Worm (Caenorhabditis elegans) whole organism, young adult: ENCODE data around the gene frpr-2.
A peak's percentile ranks its signal among the peaks of the same experiment; 100 is the strongest.

ENCODE experiments used
- B0019.2 ChIP-seq: fragments of 200-800 bp; sonication (Bioruptor generic); conservative IDR thresholded peaks from 2 replicates; pipeline ENCODE4 v1.3.6; 2022; ENCODE audit warnings: missing genetic modification reagents, missing genetic modification characterization, missing compliant biosample characterization
- B0035.1 ChIP-seq: sonication (generic microtip); optimal IDR thresholded peaks from 2 replicates; lab custom pipeline; 2016; ENCODE audit warnings: missing genetic modification characterization, mild to moderate bottlenecking, missing compliant biosample characterization, missing genotype, missing genetic modification reagents
- B0336.3 ChIP-seq: fragments of 200-800 bp; sonication (Bioruptor generic); IDR thresholded peaks from 2 replicates; pipeline ENCODE4 v1.3.6; 2022; ENCODE audit warnings: missing genetic modification characterization, missing compliant biosample characterization
- C06A6.2 ChIP-seq: fragments of 200-800 bp; sonication (Bioruptor generic); conservative IDR thresholded peaks from 2 replicates; pipeline ENCODE4 v1.3.6; 2022; ENCODE audit warnings: missing genetic modification characterization, missing compliant biosample characterization
- C17E4.6 ChIP-seq: fragments of 200-800 bp; sonication (Bioruptor generic); IDR thresholded peaks from 2 replicates; pipeline ENCODE4 v1.3.6; 2022; ENCODE audit warnings: missing genetic modification reagents, missing genetic modification characterization, missing compliant biosample characterization
- F10E7.11 ChIP-seq: sonication (generic microtip); optimal IDR thresholded peaks from 2 replicates; lab custom pipeline; 2017; ENCODE audit warnings: mild to moderate bottlenecking, missing genetic modification characterization, moderate library complexity, missing compliant biosample characterization
- F49E8.2 ChIP-seq: sonication (generic microtip); optimal IDR thresholded peaks from 3 replicates; lab custom pipeline; 2017; ENCODE audit warnings: missing genetic modification characterization, mild to moderate bottlenecking, missing compliant biosample characterization, antibody characterized with exemption, moderate library complexity; ENCODE audit not compliant: insufficient read depth
- F55B11.4 ChIP-seq: sonication (generic microtip); optimal IDR thresholded peaks from 2 replicates; lab custom pipeline; 2016; ENCODE audit warnings: missing compliant biosample characterization, missing genetic modification characterization, borderline replicate concordance; ENCODE audit not compliant: insufficient read depth
- F57A8.1 ChIP-seq: fragments of 200-800 bp; sonication (Bioruptor generic); optimal IDR thresholded peaks from 2 replicates; lab custom pipeline; 2018; ENCODE audit warnings: mild to moderate bottlenecking, missing genetic modification characterization, moderate library complexity, missing compliant biosample characterization
- K11D2.4 ChIP-seq: fragments of 200-800 bp; sonication (Bioruptor generic); IDR thresholded peaks from 2 replicates; pipeline ENCODE4 v1.3.6; 2022; ENCODE audit warnings: missing genetic modification reagents, missing genetic modification characterization, missing compliant biosample characterization
- K12H6.12 ChIP-seq: fragments of 200-800 bp; sonication (Bioruptor generic); optimal IDR thresholded peaks from 2 replicates; lab custom pipeline; 2018; ENCODE audit warnings: mild to moderate bottlenecking, missing genetic modification characterization, missing compliant biosample characterization
- Y53F4B.3 ChIP-seq: fragments of 200-800 bp; sonication (Bioruptor generic); IDR thresholded peaks from 2 replicates; pipeline ENCODE4 v1.3.6; 2022; ENCODE audit warnings: missing genetic modification reagents, missing genetic modification characterization, missing compliant biosample characterization
- Y56A3A.18 ChIP-seq: fragments of 200-800 bp; sonication (Bioruptor generic); IDR thresholded peaks from 2 replicates; pipeline ENCODE4 v1.3.6; 2022; ENCODE audit warnings: missing genetic modification reagents, missing genetic modification characterization, missing compliant biosample characterization
- aptf-3 ChIP-seq: fragments of 200-800 bp; sonication (Bioruptor generic); IDR thresholded peaks from 2 replicates; pipeline ENCODE4 v1.3.6; 2022; ENCODE audit warnings: missing genetic modification characterization, missing compliant biosample characterization
- attf-5 ChIP-seq: fragments of 200-800 bp; sonication (Bioruptor generic); optimal IDR thresholded peaks from 2 replicates; lab custom pipeline; 2018; ENCODE audit warnings: mild to moderate bottlenecking, missing genetic modification characterization, missing compliant biosample characterization
- attf-6 ChIP-seq: fragments of 200-800 bp; sonication (Bioruptor generic); IDR thresholded peaks from 2 replicates; pipeline ENCODE4 v1.3.6; 2022; ENCODE audit warnings: missing genetic modification reagents, missing genetic modification characterization, missing compliant biosample characterization
- ccch-3 ChIP-seq: fragments of 200-800 bp; sonication (Bioruptor generic); optimal IDR thresholded peaks from 2 replicates; lab custom pipeline; 2018; ENCODE audit warnings: mild to moderate bottlenecking, missing genetic modification characterization, missing compliant biosample characterization
- ceh-100 ChIP-seq: fragments of 200-800 bp; sonication (Bioruptor generic); IDR thresholded peaks from 2 replicates; pipeline ENCODE4 v1.3.6; 2022; ENCODE audit warnings: missing genetic modification reagents, missing genetic modification characterization, missing compliant biosample characterization
- ceh-58 ChIP-seq: fragments of 200-800 bp; sonication (Bioruptor generic); IDR thresholded peaks from 2 replicates; pipeline ENCODE4 v1.3.6; 2022; ENCODE audit warnings: missing genetic modification characterization, missing compliant biosample characterization
- chd-7 ChIP-seq: sonication (generic microtip); optimal IDR thresholded peaks from 2 replicates; lab custom pipeline; 2016; ENCODE audit warnings: mild to moderate bottlenecking, missing genetic modification characterization, moderate library complexity, missing compliant biosample characterization
- dox-1 ChIP-seq: fragments of 200-800 bp; sonication (Bioruptor generic); IDR thresholded peaks from 2 replicates; pipeline ENCODE4 v1.3.6; 2022; ENCODE audit warnings: missing genetic modification reagents, missing genetic modification characterization, missing compliant biosample characterization
- dpff-1 ChIP-seq: sonication (generic microtip); optimal IDR thresholded peaks from 2 replicates; lab custom pipeline; 2017; ENCODE audit warnings: mild to moderate bottlenecking, missing genetic modification characterization, missing compliant biosample characterization
- egl-18 ChIP-seq: fragments of 200-800 bp; sonication (Bioruptor generic); IDR thresholded peaks from 2 replicates; pipeline ENCODE4 v1.3.6; 2022; ENCODE audit warnings: missing genetic modification reagents, missing genetic modification characterization, missing compliant biosample characterization
- egl-44 ChIP-seq: fragments of 200-800 bp; sonication (Bioruptor generic); IDR thresholded peaks from 2 replicates; pipeline ENCODE4 v1.3.6; 2022; ENCODE audit warnings: missing genetic modification reagents, missing genetic modification characterization, missing compliant biosample characterization
- egrh-3 ChIP-seq: fragments of 200-800 bp; sonication (Bioruptor generic); IDR thresholded peaks from 2 replicates; pipeline ENCODE4 v1.3.6; 2022; ENCODE audit warnings: missing genetic modification reagents, missing genetic modification characterization, missing compliant biosample characterization
- ekl-4 ChIP-seq: fragments of 200-800 bp; sonication (Bioruptor generic); IDR thresholded peaks from 2 replicates; pipeline ENCODE4 v1.3.6; 2022; ENCODE audit warnings: missing genetic modification reagents, missing genetic modification characterization, missing compliant biosample characterization
- hrde-1 ChIP-seq: sonication (generic microtip); optimal IDR thresholded peaks from 2 replicates; lab custom pipeline; 2016; ENCODE audit warnings: missing genetic modification characterization, mild to moderate bottlenecking, missing compliant biosample characterization, moderate library complexity, missing genotype, missing genetic modification reagents, borderline replicate concordance
- let-526 ChIP-seq: fragments of 200-800 bp; sonication (Bioruptor generic); IDR thresholded peaks from 2 replicates; pipeline ENCODE4 v1.3.6; 2022; ENCODE audit warnings: missing genetic modification reagents, missing genetic modification characterization, missing compliant biosample characterization
- lin-40 ChIP-seq: sonication (generic microtip); optimal IDR thresholded peaks from 2 replicates; lab custom pipeline; 2016; ENCODE audit warnings: missing genetic modification characterization, mild to moderate bottlenecking, missing compliant biosample characterization, missing genotype, missing genetic modification reagents
- lin-54 ChIP-seq: fragments of 200-800 bp; sonication (Bioruptor generic); optimal IDR thresholded peaks from 2 replicates; lab custom pipeline; 2018; ENCODE audit warnings: mild to moderate bottlenecking, missing genetic modification characterization, missing compliant biosample characterization
- madf-3 ChIP-seq: fragments of 200-800 bp; sonication (Bioruptor generic); IDR thresholded peaks from 2 replicates; pipeline ENCODE4 v1.3.6; 2022; ENCODE audit warnings: missing genetic modification reagents, missing genetic modification characterization, missing compliant biosample characterization
- mel-28 ChIP-seq: sonication (generic microtip); optimal IDR thresholded peaks from 2 replicates; lab custom pipeline; 2016; ENCODE audit warnings: borderline replicate concordance, mild to moderate bottlenecking, missing genetic modification characterization, missing compliant biosample characterization
- mes-4 ChIP-seq: sonication (generic microtip); optimal IDR thresholded peaks from 2 replicates; lab custom pipeline; 2016; ENCODE audit warnings: missing genotype, missing genetic modification characterization, missing compliant biosample characterization
- mxl-1 ChIP-seq: sonication (generic microtip); optimal IDR thresholded peaks from 2 replicates; lab custom pipeline; 2016; ENCODE audit warnings: missing genetic modification characterization, missing compliant biosample characterization
- nfya-1 ChIP-seq: sonication (generic microtip); optimal IDR thresholded peaks from 2 replicates; lab custom pipeline; 2017; ENCODE audit warnings: antibody characterized with exemption, missing compliant biosample characterization, missing genetic modification characterization, borderline replicate concordance; ENCODE audit not compliant: insufficient read depth
- nfyb-1 ChIP-seq: fragments of 200-800 bp; sonication (Bioruptor generic); IDR thresholded peaks from 2 replicates; pipeline ENCODE4 v1.3.6; 2022; ENCODE audit warnings: missing genetic modification reagents, missing genetic modification characterization, missing compliant biosample characterization
- nhr-27 ChIP-seq: fragments of 200-800 bp; sonication (Bioruptor generic); optimal IDR thresholded peaks from 2 replicates; lab custom pipeline; 2018; ENCODE audit warnings: mild to moderate bottlenecking, missing genetic modification characterization, moderate library complexity, missing compliant biosample characterization
- rcor-1 ChIP-seq: fragments of 200-800 bp; sonication (Bioruptor generic); IDR thresholded peaks from 2 replicates; pipeline ENCODE4 v1.3.6; 2022; ENCODE audit warnings: missing genetic modification reagents, missing genetic modification characterization, missing compliant biosample characterization
- rec-8 ChIP-seq, 2 experiments: sonication (generic microtip); optimal IDR thresholded peaks; 2 replicates each; lab custom pipeline; 2016; ENCODE audit warnings: mild to moderate bottlenecking in 2 of 2, missing genetic modification characterization in 2 of 2, missing genetic modification reagents in 2 of 2, missing genotype in 2 of 2, missing biosample characterization in 1 of 2, missing compliant biosample characterization in 1 of 2, moderate library complexity in 1 of 2
- rpc-1 ChIP-seq, 2 experiments: fragments of 150-350 bp in 1 of 2; sonication (generic microtip) in 1 of 2; optimal IDR thresholded peaks; 2 replicates each; lab custom pipeline; 2014 to 2018; ENCODE audit warnings: missing biosample characterization in 1 of 2, missing genetic modification characterization in 1 of 2, missing genetic modification reagents in 1 of 2, missing genotype in 1 of 2
- snpc-3.4 ChIP-seq: sonication (generic microtip); optimal IDR thresholded peaks from 2 replicates; lab custom pipeline; 2017; ENCODE audit warnings: missing genetic modification characterization, mild to moderate bottlenecking, missing compliant biosample characterization, antibody characterized with exemption, moderate library complexity, missing genotype, missing genetic modification reagents
- tbx-9 ChIP-seq: sonication (generic microtip); optimal IDR thresholded peaks from 2 replicates; lab custom pipeline; 2016; ENCODE audit warnings: borderline replicate concordance, missing genetic modification characterization, inconsistent platforms, missing compliant biosample characterization
- tlf-1 ChIP-seq: fragments of 200-800 bp; sonication (Bioruptor generic); optimal IDR thresholded peaks from 2 replicates; lab custom pipeline; 2018; ENCODE audit warnings: mild to moderate bottlenecking, missing genetic modification characterization, missing compliant biosample characterization
- unc-62 ChIP-seq: fragments of 150-350 bp; optimal IDR thresholded peaks from 2 replicates; lab custom pipeline; 2014; ENCODE audit warnings: missing biosample characterization, missing genetic modification reagents, missing genetic modification characterization
- ztf-3 ChIP-seq: fragments of 200-800 bp; sonication (Bioruptor generic); optimal IDR thresholded peaks from 2 replicates; lab custom pipeline; 2018; ENCODE audit warnings: mild to moderate bottlenecking, missing genetic modification characterization, missing compliant biosample characterization
- ztf-6 ChIP-seq: fragments of 200-800 bp; sonication (Bioruptor generic); IDR thresholded peaks from 2 replicates; pipeline ENCODE4 v1.3.6; 2022; ENCODE audit warnings: missing genetic modification reagents, missing genetic modification characterization, missing compliant biosample characterization

frpr-2 gene

DNA sequence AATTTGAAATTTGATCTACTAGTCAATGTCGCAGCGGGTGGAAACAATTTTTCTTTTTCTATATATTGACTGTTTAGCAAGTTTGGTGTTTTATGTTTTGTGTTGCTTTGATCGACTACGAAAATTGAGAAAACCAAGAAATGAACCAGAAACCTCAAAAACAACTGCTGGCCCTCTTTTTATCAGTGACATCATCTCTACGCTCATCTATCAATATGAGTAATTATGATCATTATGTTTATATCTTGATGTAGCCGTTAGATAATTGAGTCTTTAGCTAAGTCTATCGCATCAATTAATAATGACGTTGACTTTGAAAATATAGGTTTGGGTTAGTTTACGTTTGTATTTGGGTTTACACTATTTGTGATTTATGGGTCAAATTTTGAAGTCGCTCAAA lies 29.6 kb upstream of the frpr-2 start:
- no peak for TF ChIP-seq egl-18 (GFP tag; lab: Robert Waterston, UW)
- TF ChIP-seq unc-62 (GFP tag; lab: Kevin White, UChicago), result peak; percentile 20
- no peak for TF ChIP-seq attf-5 (GFP tag; lab: Kevin White, UChicago)
- TF ChIP-seq, all 124 proteins: peak for 1

DNA sequence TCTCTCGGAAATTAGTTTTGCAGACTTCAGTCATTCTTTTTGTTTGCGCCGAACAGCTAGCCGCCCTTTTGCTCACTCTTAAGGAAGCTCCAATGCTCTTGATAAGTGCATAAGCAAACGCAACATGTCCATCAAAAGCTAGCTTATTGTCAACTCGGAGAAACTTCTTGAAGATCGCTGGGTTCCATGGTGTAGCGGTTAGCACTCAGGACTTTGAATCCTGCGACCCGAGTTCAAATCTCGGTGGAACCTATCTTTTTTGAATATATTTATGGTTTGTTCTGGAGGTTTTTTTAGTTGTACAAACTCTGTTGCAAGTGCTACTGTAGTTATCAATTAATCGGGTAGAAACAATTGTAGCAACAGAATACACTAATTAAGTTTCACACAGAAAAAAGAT lies 27.7 kb upstream of the frpr-2 start:
- no peak for TF ChIP-seq dox-1 (GFP tag; lab: Robert Waterston, UW)
- TF ChIP-seq C17E4.6, result no peak
- no peak for TF ChIP-seq dpff-1 (tag; lab: Kevin White, UChicago)
- no peak for TF ChIP-seq ztf-6 (GFP tag; lab: Robert Waterston, UW)
- no peak for TF ChIP-seq Y53F4B.3 (GFP tag; lab: Robert Waterston, UW)
- TF ChIP-seq lin-54 (GFP tag; lab: Kevin White, UChicago), result no peak
- no peak for TF ChIP-seq rec-8 (tag; optimal IDR thresholded peaks at IDR 0.05; lab: Kevin White, UChicago)
- TF ChIP-seq attf-6, result no peak
- no peak for TF ChIP-seq mes-4 (tag; lab: Kevin White, UChicago)
- TF ChIP-seq chd-7 (tag; lab: Kevin White, UChicago), result peak; percentile 34
- TF ChIP-seq madf-3 (GFP tag; lab: Robert Waterston, UW), result no peak
- TF ChIP-seq rpc-1 (optimal IDR thresholded peaks at IDR 0.05; lab: Kevin White, UChicago), result peak; percentile 74
- peak; percentile 85 for TF ChIP-seq rpc-1 (tag; optimal IDR thresholded peaks at IDR 0.05; lab: Kevin White, UChicago)
- TF ChIP-seq mxl-1 (tag; lab: Kevin White, UChicago), result no peak
- 0 out of 2 replicates have a peak, but pooled peaks have one; percentile 27 for TF ChIP-seq egl-44
- no peak for TF ChIP-seq hrde-1 (tag; lab: Kevin White, UChicago)
- no peak for TF ChIP-seq ztf-3 (GFP tag; lab: Kevin White, UChicago)
- TF ChIP-seq let-526, result no peak
- TF ChIP-seq F10E7.11 (tag; lab: Kevin White, UChicago), result no peak
- TF ChIP-seq F55B11.4, result no peak
- no peak for TF ChIP-seq unc-62 (GFP tag; lab: Kevin White, UChicago)
- no peak for TF ChIP-seq snpc-3.4
- TF ChIP-seq tbx-9 (tag; lab: Kevin White, UChicago), result no peak
- TF ChIP-seq lin-40, result no peak
- no peak for TF ChIP-seq mel-28
- TF ChIP-seq ceh-100 (GFP tag; lab: Robert Waterston, UW), result no peak
- no peak for TF ChIP-seq nfya-1
- TF ChIP-seq ccch-3, result no peak
- TF ChIP-seq tlf-1 (GFP tag; lab: Kevin White, UChicago), result no peak
- TF ChIP-seq B0019.2 (GFP tag; lab: Robert Waterston, UW), result no peak
- no peak for TF ChIP-seq B0336.3 (GFP tag; lab: Robert Waterston, UW)
- peak; percentile 56; the same call in 1 of the 2 replicates for TF ChIP-seq rcor-1 (GFP tag; lab: Robert Waterston, UW)
- TF ChIP-seq ceh-58 (GFP tag; lab: Robert Waterston, UW), result no peak
- TF ChIP-seq egl-18 (GFP tag; lab: Robert Waterston, UW), result no peak
- no peak for TF ChIP-seq aptf-3
- TF ChIP-seq egrh-3, result no peak
- TF ChIP-seq F49E8.2, result no peak
- no peak for TF ChIP-seq Y56A3A.18 (GFP tag; lab: Robert Waterston, UW)
- TF ChIP-seq B0035.1 (tag; lab: Kevin White, UChicago), result no peak
- no peak for TF ChIP-seq nhr-27
- no peak for TF ChIP-seq K12H6.12 (tag; lab: Kevin White, UChicago)
- no peak for TF ChIP-seq nfyb-1 (GFP tag; lab: Robert Waterston, UW)
- TF ChIP-seq K11D2.4, result no peak
- TF ChIP-seq F57A8.1 (GFP tag; lab: Kevin White, UChicago), result no peak
- no peak for TF ChIP-seq C06A6.2 (GFP tag; lab: Robert Waterston, UW)
- no peak for TF ChIP-seq ekl-4
